Worm (Caenorhabditis elegans) whole organism, L2 larva: ENCODE data around the gene T07A5.1.

ENCODE experiments used
- C34F6.9 ChIP-seq: fragments of 150-350 bp; optimal IDR thresholded peaks from 2 replicates; lab custom pipeline; 2014; ENCODE audit warnings: missing biosample characterization, missing genetic modification characterization
- F13H6.1 ChIP-seq: sonication (generic microtip); optimal IDR thresholded peaks from 2 replicates; lab custom pipeline; 2016; ENCODE audit warnings: missing genetic modification characterization, missing compliant biosample characterization
- R02D3.7 ChIP-seq: fragments of 150-350 bp; optimal IDR thresholded peaks from 2 replicates; lab custom pipeline; 2014; ENCODE audit warnings: missing biosample characterization, missing genetic modification characterization
- Y55F3AM.14 ChIP-seq: fragments of 200-800 bp; sonication (Bioruptor generic); optimal IDR thresholded peaks from 2 replicates; lab custom pipeline; 2018; ENCODE audit warnings: mild to moderate bottlenecking, missing genetic modification characterization, missing compliant biosample characterization
- alr-1 ChIP-seq: fragments of 150-350 bp; optimal IDR thresholded peaks from 2 replicates; lab custom pipeline; 2014; ENCODE audit warnings: missing biosample characterization, missing genetic modification characterization
- aly-2 ChIP-seq: fragments of 150-350 bp; optimal IDR thresholded peaks from 2 replicates; lab custom pipeline; 2014; ENCODE audit warnings: missing biosample characterization, missing genetic modification characterization
- ama-1 ChIP-seq: fragments of 150-350 bp; optimal IDR thresholded peaks from 2 replicates; lab custom pipeline; 2018; ENCODE audit warnings: inconsistent platforms
- blmp-1 ChIP-seq: sonication (generic microtip); optimal IDR thresholded peaks from 2 replicates; lab custom pipeline; 2017; ENCODE audit warnings: missing genetic modification characterization, mild to moderate bottlenecking, missing compliant biosample characterization, antibody characterized with exemption, moderate library complexity; ENCODE audit not compliant: insufficient read depth
- ceh-16 ChIP-seq: fragments of 150-350 bp; optimal IDR thresholded peaks from 2 replicates; lab custom pipeline; 2014; ENCODE audit warnings: missing biosample characterization, missing genetic modification characterization
- ceh-82 ChIP-seq: fragments of 150-350 bp; optimal IDR thresholded peaks from 2 replicates; lab custom pipeline; 2014; ENCODE audit warnings: missing biosample characterization, missing genetic modification characterization
- crh-2 ChIP-seq: sonication (generic microtip); optimal IDR thresholded peaks from 2 replicates; lab custom pipeline; 2017; ENCODE audit warnings: missing biosample characterization, missing genetic modification characterization
- egl-27 ChIP-seq: sonication (generic microtip); optimal IDR thresholded peaks from 3 replicates; lab custom pipeline; 2017; ENCODE audit warnings: missing biosample characterization, missing genetic modification reagents, missing genetic modification characterization
- elt-1 ChIP-seq: fragments of 150-350 bp; optimal IDR thresholded peaks from 2 replicates; lab custom pipeline; 2014; ENCODE audit warnings: missing biosample characterization, missing genetic modification characterization
- elt-3 ChIP-seq: sonication (generic microtip); optimal IDR thresholded peaks from 2 replicates; lab custom pipeline; 2017; ENCODE audit warnings: missing biosample characterization, missing genetic modification characterization
- fos-1 ChIP-seq: fragments of 150-350 bp; optimal IDR thresholded peaks from 2 replicates; lab custom pipeline; 2014; ENCODE audit warnings: missing biosample characterization, missing genetic modification characterization
- gmeb-1 ChIP-seq: fragments of 150-350 bp; optimal IDR thresholded peaks from 2 replicates; lab custom pipeline; 2014; ENCODE audit warnings: missing biosample characterization, missing genetic modification characterization
- lin-11 ChIP-seq: fragments of 150-350 bp; sonication (generic microtip); optimal IDR thresholded peaks from 2 replicates; lab custom pipeline; 2014; ENCODE audit warnings: missing biosample characterization, missing genetic modification characterization, inconsistent platforms, mixed read lengths
- lin-13 ChIP-seq: fragments of 150-350 bp; optimal IDR thresholded peaks from 2 replicates; lab custom pipeline; 2014; ENCODE audit warnings: missing biosample characterization, missing genetic modification reagents, missing genetic modification characterization
- lin-39 ChIP-seq: fragments of 150-350 bp; optimal IDR thresholded peaks from 2 replicates; lab custom pipeline; 2014; ENCODE audit warnings: missing biosample characterization, missing genetic modification reagents, missing genetic modification characterization
- lsy-2 ChIP-seq, 2 experiments: fragments of 150-350 bp in 1 of 2; sonication (generic microtip) in 1 of 2; optimal IDR thresholded peaks; 2 replicates each; lab custom pipeline; 2014 to 2017; ENCODE audit warnings: missing biosample characterization in 2 of 2, missing genetic modification characterization in 2 of 2
- mab-5 ChIP-seq: fragments of 150-350 bp; optimal IDR thresholded peaks from 2 replicates; lab custom pipeline; 2014; ENCODE audit warnings: missing biosample characterization, missing genetic modification characterization
- mbf-1 ChIP-seq: sonication (generic microtip); optimal IDR thresholded peaks from 2 replicates; lab custom pipeline; 2017; ENCODE audit warnings: missing biosample characterization, missing genetic modification characterization
- mdl-1 ChIP-seq, 2 experiments: fragments of 150-350 bp in 1 of 2; sonication (generic microtip) in 1 of 2; optimal IDR thresholded peaks; 2 replicates each; lab custom pipeline; 2017; ENCODE audit warnings: missing biosample characterization in 2 of 2, missing genetic modification characterization in 2 of 2
- nhr-10 ChIP-seq: sonication (generic microtip); optimal IDR thresholded peaks from 2 replicates; lab custom pipeline; 2017; ENCODE audit warnings: missing biosample characterization, missing genetic modification characterization
- nhr-11 ChIP-seq: fragments of 150-350 bp; optimal IDR thresholded peaks from 2 replicates; lab custom pipeline; 2014; ENCODE audit warnings: missing biosample characterization, missing genetic modification characterization
- nhr-12 ChIP-seq: fragments of 150-350 bp; optimal IDR thresholded peaks from 2 replicates; lab custom pipeline; 2014; ENCODE audit warnings: missing biosample characterization, missing genetic modification characterization
- nhr-129 ChIP-seq: fragments of 150-350 bp; optimal IDR thresholded peaks from 2 replicates; lab custom pipeline; 2014; ENCODE audit warnings: missing biosample characterization, missing genetic modification characterization
- nhr-21 ChIP-seq: fragments of 150-350 bp; optimal IDR thresholded peaks from 2 replicates; lab custom pipeline; 2014; ENCODE audit warnings: missing biosample characterization, missing genetic modification characterization
- nhr-23 ChIP-seq: fragments of 150-350 bp; optimal IDR thresholded peaks from 2 replicates; lab custom pipeline; 2014; ENCODE audit warnings: missing biosample characterization, missing genetic modification reagents, missing genetic modification characterization
- nhr-237 ChIP-seq: fragments of 150-350 bp; optimal IDR thresholded peaks from 2 replicates; lab custom pipeline; 2014; ENCODE audit warnings: missing biosample characterization, missing genetic modification characterization
- nhr-25 ChIP-seq: fragments of 150-350 bp; sonication (generic microtip); optimal IDR thresholded peaks from 3 replicates; lab custom pipeline; 2014; ENCODE audit warnings: missing biosample characterization, missing genetic modification characterization
- nhr-6 ChIP-seq: fragments of 150-350 bp; optimal IDR thresholded peaks from 2 replicates; lab custom pipeline; 2014; ENCODE audit warnings: missing biosample characterization, missing genetic modification characterization
- nhr-77 ChIP-seq: fragments of 150-350 bp; optimal IDR thresholded peaks from 2 replicates; lab custom pipeline; 2014; ENCODE audit warnings: missing biosample characterization, missing genetic modification characterization
- peb-1 ChIP-seq: fragments of 150-350 bp; optimal IDR thresholded peaks from 2 replicates; lab custom pipeline; 2014; ENCODE audit warnings: missing biosample characterization, missing genetic modification characterization
- skn-1 ChIP-seq: sonication (generic microtip); optimal IDR thresholded peaks from 2 replicates; lab custom pipeline; 2017; ENCODE audit warnings: missing biosample characterization, missing genetic modification characterization
- sma-3 ChIP-seq: sonication (generic microtip); optimal IDR thresholded peaks from 2 replicates; lab custom pipeline; 2016; ENCODE audit warnings: missing genetic modification reagents, missing genetic modification characterization, missing compliant biosample characterization
- sma-9 ChIP-seq, 2 experiments: fragments of 150-350 bp in 1 of 2; sonication (generic microtip) in 1 of 2; optimal IDR thresholded peaks; 2 replicates each; lab custom pipeline; 2014 to 2016; ENCODE audit warnings: missing genetic modification characterization in 2 of 2, mild to moderate bottlenecking in 1 of 2, missing biosample characterization in 1 of 2, missing compliant biosample characterization in 1 of 2, missing genetic modification reagents in 1 of 2, moderate library complexity in 1 of 2
- snpc-4 ChIP-seq: fragments of 150-350 bp; optimal IDR thresholded peaks from 2 replicates; lab custom pipeline; 2014; ENCODE audit warnings: missing biosample characterization, missing genetic modification characterization
- unc-39 ChIP-seq: fragments of 150-350 bp; optimal IDR thresholded peaks from 2 replicates; lab custom pipeline; 2014; ENCODE audit warnings: missing biosample characterization, missing genetic modification characterization
- unc-55 ChIP-seq: fragments of 150-350 bp; sonication (generic microtip); optimal IDR thresholded peaks from 3 replicates; lab custom pipeline; 2014; ENCODE audit warnings: missing biosample characterization, missing genetic modification reagents, missing genetic modification characterization
- unc-62 ChIP-seq: fragments of 150-350 bp; optimal IDR thresholded peaks from 2 replicates; lab custom pipeline; 2014; ENCODE audit warnings: missing biosample characterization, missing genetic modification reagents, missing genetic modification characterization
- ztf-1 ChIP-seq: fragments of 200-800 bp; sonication (Bioruptor generic); conservative IDR thresholded peaks from 2 replicates; pipeline ENCODE4 v1.3.6; 2022; ENCODE audit warnings: missing genetic modification characterization, missing compliant biosample characterization

T07A5.1 gene

ce11 chrIII:10296904-10297303, 9.1 kb downstream of the T07A5.1 start:
- peak; percentile 80 for TF ChIP-seq snpc-4
- no peak for TF ChIP-seq nhr-77
- no peak for TF ChIP-seq ceh-82 (tag; lab: Kevin White, UChicago)
- no peak for TF ChIP-seq ztf-1 (GFP tag; lab: Robert Waterston, UW)
- TF ChIP-seq nhr-25 (tag; lab: Kevin White, UChicago) = no peak
- no peak for TF ChIP-seq aly-2 (tag; lab: Kevin White, UChicago)
- no peak for TF ChIP-seq nhr-21
- no peak for TF ChIP-seq unc-55 (GFP tag; lab: Kevin White, UChicago)
- TF ChIP-seq, all 48 proteins: peak for 1

ce11 chrIII:10294837-10295236, 11.2 kb downstream of the T07A5.1 start, which contains the start of gene vglu-2:
vglu-2 (plus strand) TSS chrIII:10295137.
- TF ChIP-seq crh-2 (tag; lab: Kevin White, UChicago) (no peak), mdl-1 (tag; optimal IDR thresholded peaks at IDR 0.05; lab: Kevin White, UChicago) (no peak), unc-62 (GFP tag; lab: Kevin White, UChicago) (no peak), F13H6.1 (tag; lab: Kevin White, UChicago) (no peak), nhr-25 (tag; lab: Kevin White, UChicago) (no peak), nhr-21 (no peak), skn-1 (tag; lab: Kevin White, UChicago) (no peak), nhr-6 (tag; lab: Kevin White, UChicago) (no peak), ceh-16 (tag; lab: Kevin White, UChicago) (no peak), lsy-2 (tag; optimal IDR thresholded peaks at IDR 0.05; lab: Kevin White, UChicago) (no peak), lin-13 (GFP tag; lab: Kevin White, UChicago) (no peak), nhr-12 (tag; lab: Kevin White, UChicago) (no peak), blmp-1 (tag; lab: Kevin White, UChicago) (no peak), aly-2 (tag; lab: Kevin White, UChicago) (no peak), nhr-23 (no peak)

DNA sequence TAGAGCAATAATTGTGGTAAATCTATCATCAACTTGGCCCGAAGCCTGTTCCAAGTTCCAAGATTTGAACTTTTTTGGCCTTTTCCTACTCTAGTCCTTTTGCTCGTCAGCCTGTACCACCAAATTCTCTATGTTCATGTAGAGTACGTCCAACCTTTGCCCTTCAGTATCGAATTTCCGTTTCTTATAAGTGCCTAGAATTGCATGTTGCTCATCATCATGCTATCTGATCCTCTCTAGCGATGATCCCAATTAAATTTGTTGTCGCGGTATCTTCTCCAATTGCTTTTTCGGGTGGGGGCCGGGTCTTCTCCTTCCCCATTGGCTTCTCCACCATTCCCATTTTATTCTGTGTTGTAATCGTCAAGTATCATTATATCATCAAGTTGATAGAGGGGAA, 12.1 kb downstream of the T07A5.1 start:
- TF ChIP-seq F13H6.1 (tag; lab: Kevin White, UChicago) = no peak
- TF ChIP-seq peb-1 (tag; lab: Kevin White, UChicago) = no peak
- no peak for TF ChIP-seq nhr-237 (tag; lab: Kevin White, UChicago)
- no peak for TF ChIP-seq elt-3
- no peak for TF ChIP-seq ama-1 (lab: Kevin White, UChicago)
- no peak for TF ChIP-seq lsy-2 (tag; optimal IDR thresholded peaks at IDR 0.05; lab: Kevin White, UChicago)
- no peak for TF ChIP-seq fos-1
- no peak for TF ChIP-seq lin-13 (GFP tag; lab: Kevin White, UChicago)
- TF ChIP-seq crh-2 (tag; lab: Kevin White, UChicago) = no peak
- no peak for TF ChIP-seq nhr-10 (tag; lab: Kevin White, UChicago)

- TF ChIP-seq gmeb-1 (tag; lab: Kevin White, UChicago) (no peak), unc-39 (tag; lab: Kevin White, UChicago) (no peak), snpc-4 (no peak), ceh-82 (tag; lab: Kevin White, UChicago) (no peak), sma-9 (GFP tag; optimal IDR thresholded peaks at IDR 0.05; lab: Kevin White, UChicago) (no peak), sma-9 (tag; optimal IDR thresholded peaks at IDR 0.05; lab: Kevin White, UChicago) (no peak), blmp-1 (tag; lab: Kevin White, UChicago) (no peak), lin-13 (GFP tag; lab: Kevin White, UChicago) (no peak), Y55F3AM.14 (GFP tag; lab: Kevin White, UChicago) (no peak), nhr-129 (tag; lab: Kevin White, UChicago) (no peak), mbf-1 (no peak), sma-3 (GFP tag; lab: Kevin White, UChicago) (no peak), crh-2 (tag; lab: Kevin White, UChicago) (no peak), egl-27 (tag; lab: Kevin White, UChicago) (no peak), peb-1 (tag; lab: Kevin White, UChicago) (no peak), unc-62 (GFP tag; lab: Kevin White, UChicago) (no peak), skn-1 (tag; lab: Kevin White, UChicago) (no peak)
Measured at ce11 chrIII:10293362-10293761, 12.6 kb downstream of the T07A5.1 start.

- TF ChIP-seq mab-5 (tag; lab: Kevin White, UChicago) = no peak
- TF ChIP-seq ceh-16 (tag; lab: Kevin White, UChicago) = no peak
- TF ChIP-seq aly-2 (tag; lab: Kevin White, UChicago) = no peak
- no peak for TF ChIP-seq snpc-4
- no peak for TF ChIP-seq lin-39 (tag; lab: Kevin White, UChicago)
- TF ChIP-seq R02D3.7 = no peak
- no peak for TF ChIP-seq ama-1 (lab: Kevin White, UChicago)
- TF ChIP-seq nhr-21 = no peak
- TF ChIP-seq elt-1 = no peak
- no peak for TF ChIP-seq skn-1 (tag; lab: Kevin White, UChicago)
- peak; percentile 48 for TF ChIP-seq sma-9 (GFP tag; optimal IDR thresholded peaks at IDR 0.05; lab: Kevin White, UChicago)
- TF ChIP-seq sma-9 (tag; optimal IDR thresholded peaks at IDR 0.05; lab: Kevin White, UChicago) = no peak
- no peak for TF ChIP-seq nhr-12 (tag; lab: Kevin White, UChicago)
- peak; percentile 19 for TF ChIP-seq blmp-1 (tag; lab: Kevin White, UChicago)
- peak; percentile 22 for TF ChIP-seq crh-2 (tag; lab: Kevin White, UChicago)
- TF ChIP-seq Y55F3AM.14 (GFP tag; lab: Kevin White, UChicago) = no peak
- no peak for TF ChIP-seq alr-1 (tag; lab: Kevin White, UChicago)
- TF ChIP-seq gmeb-1 (tag; lab: Kevin White, UChicago) = no peak
- TF ChIP-seq nhr-11 (tag; lab: Kevin White, UChicago) = no peak
- peak; percentile 77 for TF ChIP-seq nhr-129 (tag; lab: Kevin White, UChicago)
- TF ChIP-seq mdl-1 (tag; optimal IDR thresholded peaks at IDR 0.05; lab: Kevin White, UChicago) = no peak
- TF ChIP-seq lin-11 (tag; lab: Kevin White, UChicago) = no peak
- no peak for TF ChIP-seq lin-13 (GFP tag; lab: Kevin White, UChicago)
- TF ChIP-seq C34F6.9 (tag; lab: Kevin White, UChicago) = no peak
Measured at ce11 chrIII:10290541-10290940, 15.5 kb downstream of the T07A5.1 start.
